Worm (Caenorhabditis elegans) whole organism, L4 larva: ENCODE results near the gene B0280.11.

Experiments used
- R02D3.7 ChIP-seq: fragments of 150-350 bp; sonication (generic microtip); optimal IDR thresholded peaks from 3 replicates; lab custom pipeline; 2014; ENCODE audit warnings: missing biosample characterization, missing genetic modification characterization
- T26A8.4 ChIP-seq: fragments of 200-800 bp; sonication (Bioruptor generic); IDR thresholded peaks from 2 replicates; pipeline ENCODE4 v1.3.6; 2022; ENCODE audit warnings: missing genetic modification characterization, missing compliant biosample characterization
- Y105C5A.15 ChIP-seq: fragments of 200-800 bp; sonication (Bioruptor generic); IDR thresholded peaks from 2 replicates; pipeline ENCODE4 v1.3.6; 2022; ENCODE audit warnings: missing genetic modification characterization, missing compliant biosample characterization
- aha-1 ChIP-seq: fragments of 150-350 bp; peaks from one replicate; lab custom pipeline; 2014; ENCODE audit warnings: missing biosample characterization, missing genetic modification characterization
- ama-1 ChIP-seq: fragments of 150-350 bp; optimal IDR thresholded peaks from 2 replicates; lab custom pipeline; 2014; ENCODE audit warnings: inconsistent platforms, mixed read lengths
- arid-1 ChIP-seq: fragments of 200-800 bp; sonication (Bioruptor generic); conservative IDR thresholded peaks from 2 replicates; pipeline ENCODE4 v1.3.6; 2022; ENCODE audit warnings: missing genetic modification reagents, missing genetic modification characterization, missing compliant biosample characterization
- ceh-32 ChIP-seq: sonication (generic microtip); optimal IDR thresholded peaks from 2 replicates; lab custom pipeline; 2016; ENCODE audit warnings: mild to moderate bottlenecking, missing genetic modification characterization, missing compliant biosample characterization; ENCODE audit not compliant: poor library complexity
- ceh-82 ChIP-seq: sonication (generic microtip); optimal IDR thresholded peaks from 2 replicates; lab custom pipeline; 2017; ENCODE audit warnings: missing biosample characterization, missing genetic modification characterization
- daf-19 ChIP-seq: fragments of 200-800 bp; sonication (Bioruptor generic); conservative IDR thresholded peaks from 2 replicates; pipeline ENCODE4 v1.3.6; 2022; ENCODE audit warnings: missing genetic modification characterization, missing compliant biosample characterization
- dmd-6 ChIP-seq: fragments of 200-800 bp; sonication (Bioruptor generic); IDR thresholded peaks from 2 replicates; pipeline ENCODE4 v1.3.6; 2022; ENCODE audit warnings: missing genetic modification reagents, missing genetic modification characterization, missing compliant biosample characterization
- dmd-8 ChIP-seq: fragments of 200-800 bp; sonication (Bioruptor generic); IDR thresholded peaks from 2 replicates; pipeline ENCODE4 v1.3.6; 2022; ENCODE audit warnings: missing genetic modification characterization, missing compliant biosample characterization
- egl-43 ChIP-seq: fragments of 200-800 bp; sonication (Bioruptor generic); IDR thresholded peaks from 2 replicates; pipeline ENCODE4 v1.3.6; 2022; ENCODE audit warnings: missing genetic modification reagents, missing genetic modification characterization, missing compliant biosample characterization
- fos-1 ChIP-seq: fragments of 150-350 bp; optimal IDR thresholded peaks from 2 replicates; lab custom pipeline; 2014; ENCODE audit warnings: missing biosample characterization, missing genetic modification characterization
- gei-8 ChIP-seq: fragments of 200-800 bp; sonication (Bioruptor generic); optimal IDR thresholded peaks from 2 replicates; lab custom pipeline; 2018; ENCODE audit warnings: mild to moderate bottlenecking, missing genetic modification characterization, missing compliant biosample characterization
- hlh-30 ChIP-seq: sonication (generic microtip); optimal IDR thresholded peaks from 2 replicates; lab custom pipeline; 2017; ENCODE audit warnings: antibody characterized with exemption, mild to moderate bottlenecking, missing genetic modification characterization, missing compliant biosample characterization; ENCODE audit not compliant: insufficient read depth
- jun-1 ChIP-seq: fragments of 150-350 bp; optimal IDR thresholded peaks from 2 replicates; lab custom pipeline; 2014; ENCODE audit warnings: missing biosample characterization, missing genetic modification reagents, missing genetic modification characterization
- lim-7 ChIP-seq: fragments of 200-800 bp; sonication (Bioruptor generic); IDR thresholded peaks from 2 replicates; pipeline ENCODE4 v1.3.6; 2022; ENCODE audit warnings: missing genetic modification characterization, missing compliant biosample characterization
- lin-15B ChIP-seq: fragments of 150-350 bp; sonication (generic microtip); optimal IDR thresholded peaks from 3 replicates; lab custom pipeline; 2014; ENCODE audit warnings: missing biosample characterization, missing genetic modification characterization
- lin-29 ChIP-seq: fragments of 200-800 bp; sonication (Bioruptor generic); IDR thresholded peaks from 2 replicates; pipeline ENCODE4 v1.3.6; 2022; ENCODE audit warnings: missing genetic modification reagents, missing genetic modification characterization, missing compliant biosample characterization
- lin-38 ChIP-seq: fragments of 200-800 bp; sonication (Bioruptor generic); IDR thresholded peaks from 2 replicates; pipeline ENCODE4 v1.3.6; 2022; ENCODE audit warnings: missing genetic modification reagents, missing genetic modification characterization, missing compliant biosample characterization
- madf-9 ChIP-seq: fragments of 200-800 bp; sonication (Bioruptor generic); conservative IDR thresholded peaks from 2 replicates; pipeline ENCODE4 v1.3.6; 2022; ENCODE audit warnings: missing genetic modification reagents, missing genetic modification characterization, missing compliant biosample characterization
- mdt-29 ChIP-seq: fragments of 200-800 bp; sonication (Bioruptor generic); IDR thresholded peaks from 2 replicates; pipeline ENCODE4 v1.3.6; 2022; ENCODE audit warnings: missing genetic modification reagents, missing genetic modification characterization, missing compliant biosample characterization
- mxl-2 ChIP-seq: fragments of 200-800 bp; sonication (Bioruptor generic); conservative IDR thresholded peaks from 2 replicates; pipeline ENCODE4 v1.3.6; 2022; ENCODE audit warnings: missing genetic modification reagents, missing genetic modification characterization, missing compliant biosample characterization
- mxl-3 ChIP-seq: fragments of 200-800 bp; sonication (Bioruptor generic); optimal IDR thresholded peaks from 2 replicates; lab custom pipeline; 2018; ENCODE audit warnings: mild to moderate bottlenecking, missing genetic modification characterization, missing compliant biosample characterization
- nhr-10 ChIP-seq: fragments of 150-350 bp; optimal IDR thresholded peaks from 2 replicates; lab custom pipeline; 2014; ENCODE audit warnings: missing biosample characterization, missing genetic modification characterization
- nhr-102 ChIP-seq: sonication (generic microtip); optimal IDR thresholded peaks from 2 replicates; lab custom pipeline; 2016; ENCODE audit warnings: mild to moderate bottlenecking, missing genetic modification characterization, moderate library complexity, missing compliant biosample characterization
- nhr-11 ChIP-seq: fragments of 150-350 bp; optimal IDR thresholded peaks from 2 replicates; lab custom pipeline; 2014; ENCODE audit warnings: missing biosample characterization, missing genetic modification characterization
- nhr-237 ChIP-seq: sonication (generic microtip); optimal IDR thresholded peaks from 2 replicates; lab custom pipeline; 2017; ENCODE audit warnings: missing biosample characterization, missing genetic modification characterization
- nhr-25 ChIP-seq: sonication (generic microtip); optimal IDR thresholded peaks from 2 replicates; lab custom pipeline; 2017; ENCODE audit warnings: missing genetic modification characterization, mild to moderate bottlenecking, missing compliant biosample characterization, antibody characterized with exemption, moderate library complexity, borderline replicate concordance; ENCODE audit not compliant: insufficient read depth
- nhr-28 ChIP-seq: fragments of 150-350 bp; optimal IDR thresholded peaks from 2 replicates; lab custom pipeline; 2014; ENCODE audit warnings: missing biosample characterization, missing genetic modification characterization
- nhr-41 ChIP-seq: fragments of 200-800 bp; sonication (Bioruptor generic); IDR thresholded peaks from 2 replicates; pipeline ENCODE4 v1.3.6; 2022; ENCODE audit warnings: missing genetic modification reagents, missing genetic modification characterization, missing compliant biosample characterization
- nhr-42 ChIP-seq: fragments of 200-800 bp; sonication (Bioruptor generic); IDR thresholded peaks from 2 replicates; pipeline ENCODE4 v1.3.6; 2022; ENCODE audit warnings: missing genetic modification characterization, missing compliant biosample characterization
- nhr-77 ChIP-seq: fragments of 150-350 bp; optimal IDR thresholded peaks from 2 replicates; lab custom pipeline; 2014; ENCODE audit warnings: missing biosample characterization, missing genetic modification characterization
- pha-4 ChIP-seq, 2 experiments: fragments of 150-350 bp in 1 of 2; fragments of 200-800 bp in 1 of 2; sonication (Bioruptor generic) in 1 of 2; IDR thresholded peaks in 1 of 2; optimal IDR thresholded peaks in 1 of 2; 2 replicates each; pipeline versions ENCODE4 v1.3.6 to Lab custom; 2014 to 2022; ENCODE audit warnings: missing genetic modification characterization in 2 of 2, missing genetic modification reagents in 2 of 2, missing biosample characterization in 1 of 2, missing compliant biosample characterization in 1 of 2
- pqm-1 ChIP-seq: sonication (generic microtip); optimal IDR thresholded peaks from 2 replicates; lab custom pipeline; 2017; ENCODE audit warnings: missing biosample characterization, missing genetic modification characterization
- rbr-2 ChIP-seq: sonication (generic microtip); optimal IDR thresholded peaks from 2 replicates; lab custom pipeline; 2016; ENCODE audit warnings: missing genotype, missing genetic modification characterization, missing compliant biosample characterization
- saeg-2 ChIP-seq: fragments of 200-800 bp; sonication (Bioruptor generic); IDR thresholded peaks from 2 replicates; pipeline ENCODE4 v1.3.6; 2022; ENCODE audit warnings: missing genetic modification reagents, missing genetic modification characterization, missing compliant biosample characterization
- sdz-12 ChIP-seq: fragments of 200-800 bp; sonication (Bioruptor generic); optimal IDR thresholded peaks from 2 replicates; lab custom pipeline; 2018; ENCODE audit warnings: mild to moderate bottlenecking, missing genetic modification characterization, missing compliant biosample characterization
- set-16 ChIP-seq: fragments of 200-800 bp; sonication (Bioruptor generic); IDR thresholded peaks from 2 replicates; pipeline ENCODE4 v1.3.6; 2022; ENCODE audit warnings: missing genetic modification reagents, missing genetic modification characterization, missing compliant biosample characterization
- skn-1 ChIP-seq: fragments of 150-350 bp; optimal IDR thresholded peaks from 2 replicates; lab custom pipeline; 2014; ENCODE audit warnings: missing biosample characterization, missing genetic modification characterization
- snpc-1.2 ChIP-seq: fragments of 200-800 bp; sonication (Bioruptor generic); IDR thresholded peaks from 2 replicates; pipeline ENCODE4 v1.3.6; 2022; ENCODE audit warnings: missing genetic modification reagents, missing genetic modification characterization, missing compliant biosample characterization
- snpc-4 ChIP-seq: fragments of 150-350 bp; optimal IDR thresholded peaks from 2 replicates; lab custom pipeline; 2014; ENCODE audit warnings: missing biosample characterization, missing genetic modification characterization
- unc-62 ChIP-seq, 3 experiments: fragments of 150-350 bp in 1 of 3; sonication (generic microtip); optimal IDR thresholded peaks in 2 of 3; peaks in 1 of 3; 1 replicate in 1 of 3; 2 replicates in 2 of 3; lab custom pipeline; 2014 to 2017; ENCODE audit warnings: missing biosample characterization in 3 of 3, missing genetic modification characterization in 3 of 3, missing genetic modification reagents in 3 of 3, missing genotype in 1 of 3
- zag-1 ChIP-seq: fragments of 150-350 bp; optimal IDR thresholded peaks from 2 replicates; lab custom pipeline; 2014; ENCODE audit warnings: missing biosample characterization, missing genetic modification characterization
- zfp-2 ChIP-seq: sonication (generic microtip); optimal IDR thresholded peaks from 2 replicates; lab custom pipeline; 2016; ENCODE audit warnings: mild to moderate bottlenecking, missing genetic modification characterization, missing compliant biosample characterization
- ztf-11 ChIP-seq: fragments of 150-350 bp; optimal IDR thresholded peaks from 2 replicates; lab custom pipeline; 2014; ENCODE audit warnings: missing biosample characterization, missing genetic modification characterization

Gene B0280.11

ce11 chrIII:7161055-7161454 lies 23.0 kb upstream of the B0280.11 start, which contains the start of gene rnp-7:
Gene rnp-7, minus strand, starts transcription at chrIII:7161155.
- no peak for TF ChIP-seq nhr-10 (tag; lab: Kevin White, UChicago)
- TF ChIP-seq ztf-11 = no peak
- no peak for TF ChIP-seq dmd-8 (GFP tag; lab: Robert Waterston, UW)
- TF ChIP-seq nhr-237 (tag; lab: Kevin White, UChicago) = no peak
- TF ChIP-seq zfp-2 = no peak
- no peak for TF ChIP-seq nhr-28 (tag; lab: Kevin White, UChicago)
- TF ChIP-seq lim-7 (GFP tag; lab: Robert Waterston, UW) = no peak
- no peak for TF ChIP-seq R02D3.7
- no peak for TF ChIP-seq madf-9 (GFP tag; lab: Robert Waterston, UW)
- TF ChIP-seq aha-1 (tag; lab: Kevin White, UChicago) = no peak
- TF ChIP-seq gei-8 = no peak
- no peak for TF ChIP-seq Y105C5A.15
- TF ChIP-seq sdz-12 (GFP tag; lab: Kevin White, UChicago) = no peak
- no peak for TF ChIP-seq pqm-1 (tag; lab: Kevin White, UChicago)
- TF ChIP-seq daf-19 (GFP tag; lab: Robert Waterston, UW) = no peak
- no peak for TF ChIP-seq lin-15B
- no peak for TF ChIP-seq T26A8.4 (GFP tag; lab: Robert Waterston, UW)
- no peak for TF ChIP-seq snpc-1.2 (GFP tag; lab: Robert Waterston, UW)
- TF ChIP-seq nhr-102 (tag; lab: Kevin White, UChicago) = no peak
- TF ChIP-seq, all 104 proteins: peak for 0

- TF ChIP-seq aha-1 (tag; lab: Kevin White, UChicago) (peak; percentile 66), lim-7 (GFP tag; lab: Robert Waterston, UW) (no peak), unc-62 (GFP tag; optimal IDR thresholded peaks at IDR 0.05 in 1 of 2; lab: Kevin White, UChicago) (peak in 1 of 2 experiments; percentile 64), unc-62 (tag; optimal IDR thresholded peaks at IDR 0.05; lab: Kevin White, UChicago) (no peak), nhr-41 (GFP tag; lab: Robert Waterston, UW) (no peak)
Measured at ce11 chrIII:7159246-7159645, 21.2 kb upstream of the B0280.11 start.

ce11 chrIII:7158709-7159108 lies 20.6 kb upstream of the B0280.11 start, which contains the start of gene nuo-4:
Gene nuo-4, minus strand, starts transcription at chrIII:7158809.
- peak; percentile 28 for TF ChIP-seq ama-1 (lab: Kevin White, UChicago)
- no peak for TF ChIP-seq nhr-25 (tag; lab: Kevin White, UChicago)

DNA sequence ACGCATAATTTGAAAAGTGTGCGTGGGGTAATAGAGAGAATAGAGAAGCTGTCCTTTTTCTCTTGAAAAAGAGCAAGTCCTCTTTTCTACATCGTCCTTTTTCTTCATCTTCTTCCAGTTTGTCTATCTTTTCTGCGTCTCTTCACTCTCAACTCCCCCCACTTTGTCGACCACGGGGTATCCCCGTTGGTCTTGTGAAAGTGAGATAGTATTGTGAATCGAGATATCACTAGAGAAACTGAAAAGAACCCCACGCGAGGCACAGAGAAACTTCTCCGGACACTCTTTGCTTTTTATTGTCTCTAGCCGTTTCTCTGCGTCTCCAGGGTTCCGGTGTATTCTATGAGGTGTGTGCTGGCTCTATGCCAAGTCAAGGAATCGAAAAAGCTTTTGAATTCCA lies 17.6 kb upstream of the B0280.11 start:
- TF ChIP-seq snpc-1.2 (GFP tag; lab: Robert Waterston, UW) (no peak), ama-1 (lab: Kevin White, UChicago) (peak; percentile 90), nhr-77 (tag; lab: Kevin White, UChicago) (peak; percentile 34), egl-43 (GFP tag; lab: Robert Waterston, UW) (peak; percentile 81), zag-1 (no peak), hlh-30 (tag; lab: Kevin White, UChicago) (peak; percentile 98), fos-1 (tag; lab: Kevin White, UChicago) (peak; percentile 57), skn-1 (tag; lab: Kevin White, UChicago) (no peak), rbr-2 (tag; lab: Kevin White, UChicago) (peak; percentile 92), snpc-4 (tag; lab: Kevin White, UChicago) (no peak), mxl-2 (GFP tag; lab: Robert Waterston, UW) (no peak), dmd-6 (GFP tag; lab: Robert Waterston, UW) (peak; percentile 90), ceh-32 (tag; lab: Kevin White, UChicago) (peak; percentile 43), mdt-29 (GFP tag; lab: Robert Waterston, UW) (peak; percentile 77), jun-1 (tag; lab: Kevin White, UChicago) (peak; percentile 82), ceh-82 (tag; lab: Kevin White, UChicago) (no peak), madf-9 (GFP tag; lab: Robert Waterston, UW) (peak; percentile 50; the same call in 1 of the 2 replicates), arid-1 (GFP tag; lab: Robert Waterston, UW) (peak; percentile 60), saeg-2 (GFP tag; lab: Robert Waterston, UW) (peak; percentile 83), lin-29 (GFP tag; lab: Robert Waterston, UW) (0 out of 2 replicates have a peak, but pooled peaks have one; percentile 18), lin-38 (GFP tag; lab: Robert Waterston, UW) (peak; percentile 69), pha-4 (GFP tag; IDR thresholded peaks at IDR 0.05; lab: Robert Waterston, UW) (peak; percentile 78), pha-4 (tag; optimal IDR thresholded peaks at IDR 0.05; lab: Kevin White, UChicago) (peak; percentile 96), nhr-11 (tag; lab: Kevin White, UChicago) (peak; percentile 81), nhr-42 (GFP tag; lab: Robert Waterston, UW) (peak; percentile 70; the same call in 1 of the 2 replicates), mxl-3 (peak; percentile 66), set-16 (GFP tag; lab: Robert Waterston, UW) (peak; percentile 67)
